Fruit fly (Drosophila melanogaster) whole organism, embryonic: ENCODE results near the gene Usp14.

Experiments used
- Atf3 ChIP-seq: fragments of 200-800 bp; sonication (Bioruptor generic); optimal IDR thresholded peaks from 3 replicates; lab custom pipeline; 2016; ENCODE audit warnings: missing biosample characterization, missing genetic modification characterization
- B-H1 ChIP-seq: fragments of 200-800 bp; sonication (Bioruptor generic); IDR thresholded peaks from 3 replicates; pipeline ENCODE4 v1.3.6; 2022; ENCODE audit warnings: missing biosample characterization, missing genetic modification characterization
- CG10366 ChIP-seq: fragments of 200-800 bp; sonication (Bioruptor generic); IDR thresholded peaks from 2 replicates; pipeline ENCODE4 v1.3.6; 2022; ENCODE audit warnings: missing biosample characterization, missing genetic modification characterization
- CG10462 ChIP-seq: fragments of 200-800 bp; sonication (Bioruptor generic); optimal IDR thresholded peaks from 2 replicates; lab custom pipeline; 2016; ENCODE audit warnings: missing biosample characterization, missing genetic modification characterization
- CG12104 ChIP-seq: fragments of 200-800 bp; sonication (Bioruptor generic); optimal IDR thresholded peaks from 3 replicates; lab custom pipeline; 2016; ENCODE audit warnings: missing biosample characterization, missing genetic modification characterization
- CG13775 ChIP-seq: fragments of 200-800 bp; sonication (Bioruptor generic); optimal IDR thresholded peaks from 3 replicates; lab custom pipeline; 2017; ENCODE audit warnings: missing biosample characterization, mild to moderate bottlenecking, missing genetic modification characterization
- CG15479 ChIP-seq: fragments of 200-800 bp; sonication (Bioruptor generic); optimal IDR thresholded peaks from 3 replicates; lab custom pipeline; 2019; ENCODE audit warnings: missing biosample characterization, mild to moderate bottlenecking, missing genetic modification characterization, moderate library complexity
- CG1603 ChIP-seq: fragments of 200-800 bp; sonication (Bioruptor generic); optimal IDR thresholded peaks from 2 replicates; lab custom pipeline; 2019; ENCODE audit warnings: missing biosample characterization, mild to moderate bottlenecking, missing genetic modification characterization, moderate library complexity
- CG2875 ChIP-seq: fragments of 200-800 bp; sonication (Bioruptor generic); optimal IDR thresholded peaks from 2 replicates; lab custom pipeline; 2017; ENCODE audit warnings: missing biosample characterization, mild to moderate bottlenecking, missing genetic modification characterization, missing genetic modification reagents
- CG3065 ChIP-seq: fragments of 200-800 bp; sonication (Bioruptor generic); optimal IDR thresholded peaks from 2 replicates; lab custom pipeline; 2016; ENCODE audit warnings: missing biosample characterization, missing genetic modification characterization
- CG3726 ChIP-seq: fragments of 200-800 bp; sonication (Bioruptor generic); IDR thresholded peaks from 3 replicates; pipeline ENCODE4, ENCODE4 v1.3.6; 2022; ENCODE audit warnings: missing biosample characterization, missing genetic modification characterization
- CG3847 ChIP-seq: fragments of 200-800 bp; sonication (Bioruptor generic); IDR thresholded peaks from 2 replicates; pipeline ENCODE4 v1.3.6; 2022; ENCODE audit warnings: missing biosample characterization, missing genetic modification characterization
- CG6683 ChIP-seq: fragments of 200-800 bp; sonication (Bioruptor generic); optimal IDR thresholded peaks from 2 replicates; lab custom pipeline; 2017; ENCODE audit warnings: missing biosample characterization, mild to moderate bottlenecking, missing genetic modification characterization, missing genetic modification reagents
- CG7786 ChIP-seq: fragments of 200-800 bp; sonication (Bioruptor generic); optimal IDR thresholded peaks from 2 replicates; lab custom pipeline; 2016; ENCODE audit warnings: missing biosample characterization, missing genetic modification characterization
- CG8944 ChIP-seq: fragments of 200-800 bp; sonication (Bioruptor generic); optimal IDR thresholded peaks from 3 replicates; lab custom pipeline; 2016; ENCODE audit warnings: missing biosample characterization, missing genetic modification characterization
- CG9876 ChIP-seq: fragments of 200-800 bp; sonication (Bioruptor generic); optimal IDR thresholded peaks from 2 replicates; lab custom pipeline; 2016; ENCODE audit warnings: missing biosample characterization, missing genetic modification characterization
- CrebB ChIP-seq: fragments of 200-800 bp; sonication (Bioruptor generic); optimal IDR thresholded peaks from 3 replicates; lab custom pipeline; 2018; ENCODE audit warnings: missing biosample characterization, mild to moderate bottlenecking, missing genetic modification characterization
- Dbx ChIP-seq: fragments of 200-800 bp; sonication (Bioruptor generic); IDR thresholded peaks from 3 replicates; pipeline ENCODE4 v1.3.6; 2022; ENCODE audit warnings: missing biosample characterization, missing genetic modification characterization
- Gug ChIP-seq: fragments of 200-800 bp; sonication (Bioruptor generic); IDR thresholded peaks from 4 replicates; pipeline ENCODE4 v1.3.6; 2022; ENCODE audit warnings: missing biosample characterization, missing genetic modification characterization
- H2.0 ChIP-seq: fragments of 200-800 bp; sonication (Bioruptor generic); IDR thresholded peaks from 2 replicates; pipeline ENCODE4 v1.3.6; 2022; ENCODE audit warnings: missing biosample characterization, missing genetic modification characterization
- HmgZ ChIP-seq: fragments of 200-800 bp; sonication (Bioruptor generic); optimal IDR thresholded peaks from 2 replicates; lab custom pipeline; 2018; ENCODE audit warnings: missing biosample characterization, mild to moderate bottlenecking, missing genetic modification characterization
- Hr39 ChIP-seq: fragments of >200 bp; optimal IDR thresholded peaks from 2 replicates; lab custom pipeline; 2017
- Kr ChIP-seq: fragments of 200-800 bp; sonication (Bioruptor generic); optimal IDR thresholded peaks from 2 replicates; lab custom pipeline; 2017; ENCODE audit warnings: missing biosample characterization, mild to moderate bottlenecking, missing genetic modification characterization
- Lhr ChIP-seq: fragments of 200-800 bp; sonication (Bioruptor generic); optimal IDR thresholded peaks from 3 replicates; lab custom pipeline; 2017; ENCODE audit warnings: mild to moderate bottlenecking, missing biosample characterization, missing genetic modification reagents, missing genetic modification characterization
- Myb ChIP-seq: fragments of 200-800 bp; sonication (Bioruptor generic); optimal IDR thresholded peaks from 2 replicates; lab custom pipeline; 2016; ENCODE audit warnings: missing biosample characterization, missing genetic modification characterization
- NFAT ChIP-seq: fragments of 200-800 bp; sonication (Bioruptor generic); IDR thresholded peaks from 2 replicates; pipeline ENCODE4 v1.3.6; 2022; ENCODE audit warnings: missing biosample characterization, missing genetic modification characterization
- Nf-YB ChIP-seq: fragments of 200-800 bp; sonication (Bioruptor generic); optimal IDR thresholded peaks from 3 replicates; lab custom pipeline; 2019; ENCODE audit warnings: missing biosample characterization, mild to moderate bottlenecking, missing genetic modification characterization, moderate library complexity
- Pdp1 ChIP-seq, 2 experiments: fragments of 200-800 bp; sonication (Bioruptor generic); optimal IDR thresholded peaks; 3 replicates each; lab custom pipeline; 2016; ENCODE audit warnings: missing biosample characterization in 2 of 2, missing genetic modification characterization in 2 of 2, mild to moderate bottlenecking in 1 of 2, moderate library complexity in 1 of 2
- Ravus ChIP-seq: fragments of 200-800 bp; sonication (Bioruptor generic); IDR thresholded peaks from 2 replicates; pipeline ENCODE4 v1.3.6; 2022; ENCODE audit warnings: missing biosample characterization, missing genetic modification characterization
- Spps ChIP-seq: fragments of 200-800 bp; sonication (Bioruptor generic); optimal IDR thresholded peaks from 2 replicates; lab custom pipeline; 2018; ENCODE audit warnings: missing biosample characterization, mild to moderate bottlenecking, missing genetic modification characterization
- Sry-β ChIP-seq: fragments of 200-800 bp; sonication (Bioruptor generic); optimal IDR thresholded peaks from 2 replicates; lab custom pipeline; 2018; ENCODE audit warnings: missing biosample characterization, mild to moderate bottlenecking, missing genetic modification characterization, moderate library complexity
- abd-A ChIP-seq: fragments of 200-800 bp; sonication (Bioruptor generic); optimal IDR thresholded peaks from 3 replicates; lab custom pipeline; 2019; ENCODE audit warnings: missing biosample characterization, mild to moderate bottlenecking, missing genetic modification characterization, moderate library complexity
- ac ChIP-seq: fragments of 200-800 bp; sonication (Bioruptor generic); optimal IDR thresholded peaks from 3 replicates; lab custom pipeline; 2017; ENCODE audit warnings: missing biosample characterization, mild to moderate bottlenecking, missing genetic modification characterization
- chm ChIP-seq: fragments of 200-800 bp; sonication (Bioruptor generic); IDR thresholded peaks from 2 replicates; pipeline ENCODE4 v1.3.6; 2022; ENCODE audit warnings: missing biosample characterization, missing genetic modification characterization
- da ChIP-seq: fragments of 200-800 bp; sonication (Bioruptor generic); optimal IDR thresholded peaks from 2 replicates; lab custom pipeline; 2016; ENCODE audit warnings: missing biosample characterization, missing genetic modification characterization
- dati ChIP-seq: fragments of 200-800 bp; sonication (Bioruptor generic); IDR thresholded peaks from 2 replicates; pipeline ENCODE4 v1.3.6; 2022; ENCODE audit warnings: missing biosample characterization, missing genetic modification characterization
- en ChIP-seq: fragments of 200-800 bp; sonication (Bioruptor generic); optimal IDR thresholded peaks from 2 replicates; lab custom pipeline; 2016; ENCODE audit warnings: missing biosample characterization, missing genetic modification characterization
- ewg ChIP-seq: fragments of 200-800 bp; sonication (Bioruptor generic); optimal IDR thresholded peaks from 3 replicates; lab custom pipeline; 2017; ENCODE audit warnings: mild to moderate bottlenecking, missing biosample characterization, missing genetic modification reagents, missing genetic modification characterization
- gt ChIP-seq: fragments of 200-800 bp; sonication (Bioruptor generic); IDR thresholded peaks from 2 replicates; pipeline ENCODE4 v1.3.6; 2022; ENCODE audit warnings: missing biosample characterization, missing genetic modification characterization
- hb ChIP-seq: fragments of 200-800 bp; sonication (Bioruptor generic); IDR thresholded peaks from 3 replicates; pipeline ENCODE4 v1.3.6; 2022; ENCODE audit warnings: missing biosample characterization, missing genetic modification characterization; ENCODE audit not compliant: partially characterized antibody
- insv ChIP-seq, 2 experiments: fragments of 200-800 bp; sonication (Bioruptor generic); optimal IDR thresholded peaks; 3 replicates each; lab custom pipeline; 2016 to 2018; ENCODE audit warnings: missing biosample characterization in 2 of 2, missing genetic modification characterization in 2 of 2
- lmd ChIP-seq: fragments of 200-800 bp; sonication (Bioruptor generic); IDR thresholded peaks from 2 replicates; pipeline ENCODE4 v1.3.6; 2022; ENCODE audit warnings: missing biosample characterization, missing genetic modification characterization
- mam ChIP-seq: fragments of 200-800 bp; sonication (Bioruptor generic); optimal IDR thresholded peaks from 3 replicates; lab custom pipeline; 2016; ENCODE audit warnings: missing biosample characterization, missing genetic modification characterization
- nerfin-1 ChIP-seq: fragments of 200-800 bp; sonication (Bioruptor generic); optimal IDR thresholded peaks from 3 replicates; lab custom pipeline; 2019; ENCODE audit warnings: missing biosample characterization, mild to moderate bottlenecking, missing genetic modification characterization, moderate library complexity
- nmo ChIP-seq: fragments of 200-800 bp; sonication (Bioruptor generic); optimal IDR thresholded peaks from 2 replicates; lab custom pipeline; 2018; ENCODE audit warnings: missing biosample characterization, mild to moderate bottlenecking, missing genetic modification characterization, moderate library complexity
- odd ChIP-seq: fragments of 200-800 bp; sonication (Bioruptor generic); optimal IDR thresholded peaks from 2 replicates; lab custom pipeline; 2017; ENCODE audit warnings: missing biosample characterization, mild to moderate bottlenecking, missing genetic modification characterization
- otp ChIP-seq: fragments of 200-800 bp; sonication (Bioruptor generic); IDR thresholded peaks from 3 replicates; pipeline ENCODE4, ENCODE4 v1.3.6; 2022; ENCODE audit warnings: missing biosample characterization, missing genetic modification characterization
- psq ChIP-seq: fragments of 200-800 bp; sonication (Bioruptor generic); optimal IDR thresholded peaks from 2 replicates; lab custom pipeline; 2017; ENCODE audit warnings: missing biosample characterization, missing genetic modification characterization
- tgo ChIP-seq: fragments of 200-800 bp; sonication (Bioruptor generic); IDR thresholded peaks from 3 replicates; pipeline ENCODE4 v1.3.6; 2022; ENCODE audit warnings: missing biosample characterization, missing genetic modification characterization
- trh ChIP-seq: fragments of 200-800 bp; sonication (Bioruptor generic); optimal IDR thresholded peaks from 2 replicates; lab custom pipeline; 2016; ENCODE audit warnings: missing biosample characterization, missing genetic modification characterization
- vnd ChIP-seq: fragments of 200-800 bp; sonication (Bioruptor generic); IDR thresholded peaks from 3 replicates; pipeline ENCODE4 v1.3.6; 2022; ENCODE audit warnings: missing biosample characterization, missing genetic modification characterization; ENCODE audit not compliant: partially characterized antibody
- wor ChIP-seq: fragments of 200-800 bp; sonication (Bioruptor generic); IDR thresholded peaks from 2 replicates; pipeline ENCODE4 v1.3.6; 2022; ENCODE audit warnings: missing biosample characterization, missing genetic modification characterization

Usp14 gene

DNA sequence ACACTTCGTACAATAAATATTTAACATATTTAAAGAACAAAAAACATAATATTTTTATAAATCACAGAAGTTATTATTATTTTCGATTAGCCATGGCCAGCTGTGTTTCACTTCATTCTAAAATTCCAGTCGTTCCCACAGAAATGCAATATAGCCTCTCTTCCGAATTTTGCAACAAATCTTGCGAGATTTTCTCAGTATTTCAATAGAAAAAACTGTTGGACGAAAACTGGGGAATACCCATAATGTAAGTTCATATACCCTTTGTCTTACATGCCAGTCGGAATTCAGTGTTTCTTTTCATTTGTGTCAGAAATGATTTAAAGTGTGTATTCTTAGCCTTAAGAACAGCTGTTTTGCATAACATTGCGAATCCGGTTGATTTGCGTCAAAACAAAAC lies 42.3 kb upstream of the Usp14 start, which contains the start of the genes CtsL4 and ClpP (continued):
- TF ChIP-seq Pdp1 (GFP tag; optimal IDR thresholded peaks at IDR 0.05; lab: Kevin White, UChicago) = peak; percentile 29 to 97
- no peak for TF ChIP-seq Spps (tag; lab: Kevin White, UChicago)
- no peak for TF ChIP-seq vnd (GFP tag; lab: Robert Waterston, UW)
- TF ChIP-seq CG9876 (GFP tag; lab: Kevin White, UChicago) = no peak
- TF ChIP-seq CG2875 (GFP tag; lab: Kevin White, UChicago) = peak; percentile 20
- peak; percentile 62 for TF ChIP-seq Lhr (GFP tag; lab: Kevin White, UChicago)
- no peak for TF ChIP-seq ac (GFP tag; lab: Kevin White, UChicago)
- TF ChIP-seq en (GFP tag; lab: Kevin White, UChicago) = no peak
- TF ChIP-seq CG7786 (GFP tag; lab: Kevin White, UChicago) = peak; percentile 11
- no peak for TF ChIP-seq NFAT
- peak; percentile 21 for TF ChIP-seq Sry-β (GFP tag; lab: Kevin White, UChicago)
- TF ChIP-seq lmd (GFP tag; lab: Robert Waterston, UW) = no peak
- no peak for TF ChIP-seq Dbx (GFP tag; lab: Robert Waterston, UW)
- no peak for TF ChIP-seq Atf3 (GFP tag; lab: Kevin White, UChicago)
- peak; percentile 20 for TF ChIP-seq CG8944 (GFP tag; lab: Kevin White, UChicago)
- no peak for TF ChIP-seq hb (GFP tag; lab: Robert Waterston, UW)
- TF ChIP-seq da (GFP tag; lab: Kevin White, UChicago) = no peak
- peak; percentile 36; the same call in 1 of the 2 replicates for TF ChIP-seq CG3847
- TF ChIP-seq nmo (GFP tag; lab: Kevin White, UChicago) = peak; percentile 64
- no peak for TF ChIP-seq CG12104 (GFP tag; lab: Kevin White, UChicago)
- TF ChIP-seq abd-A (tag; lab: Kevin White, UChicago) = no peak
- TF ChIP-seq trh (GFP tag; lab: Kevin White, UChicago) = no peak
- TF ChIP-seq dati = no peak
- TF ChIP-seq CG10366 (GFP tag; lab: Robert Waterston, UW) = peak; percentile 38; the same call in 1 of the 2 replicates
- TF ChIP-seq wor (GFP tag; lab: Robert Waterston, UW) = no peak
- no peak for TF ChIP-seq gt (GFP tag; lab: Robert Waterston, UW)
- TF ChIP-seq insv (GFP tag; optimal IDR thresholded peaks at IDR 0.05; lab: Kevin White, UChicago) = peak in 1 of 2 experiments; percentile 9
- no peak for TF ChIP-seq tgo (GFP tag; lab: Robert Waterston, UW)
- TF ChIP-seq HmgZ = peak; percentile 72
- peak; percentile 100 for TF ChIP-seq CG1603
- no peak for TF ChIP-seq CG6683
- peak; percentile 64; the same call in 1 of the 2 replicates for TF ChIP-seq chm (GFP tag; lab: Robert Waterston, UW)
- no peak for TF ChIP-seq Kr
- TF ChIP-seq CrebB (tag; lab: Kevin White, UChicago) = no peak
- no peak; the same call in 2 of the 3 replicates for TF ChIP-seq B-H1 (GFP tag; lab: Robert Waterston, UW)
- no peak for TF ChIP-seq CG3726 (GFP tag; lab: Robert Waterston, UW)
- TF ChIP-seq Gug = peak; percentile 47; the same call in 2 of the 4 replicates
- TF ChIP-seq mam = peak; percentile 47
- TF ChIP-seq ewg (GFP tag; lab: Kevin White, UChicago) = no peak
- TF ChIP-seq Ravus (GFP tag; lab: Robert Waterston, UW) = no peak
- TF ChIP-seq Hr39 (lab: Kevin White, UChicago) = no peak
- peak; percentile 15 for TF ChIP-seq Myb
- peak; percentile 51 for TF ChIP-seq Nf-YB
- TF ChIP-seq odd (GFP tag; lab: Kevin White, UChicago) = no peak
- TF ChIP-seq CG13775 (GFP tag; lab: Kevin White, UChicago) = peak; percentile 37
- peak; percentile 56 for TF ChIP-seq nerfin-1 (tag; lab: Kevin White, UChicago)
- TF ChIP-seq CG15479 (GFP tag; lab: Kevin White, UChicago) = peak; percentile 76
- TF ChIP-seq CG3065 (GFP tag; lab: Kevin White, UChicago) = no peak
- no peak for TF ChIP-seq H2.0
- no peak for TF ChIP-seq CG10462 (GFP tag; lab: Kevin White, UChicago)
- TF ChIP-seq psq (GFP tag; lab: Kevin White, UChicago) = no peak
- TF ChIP-seq otp (GFP tag; lab: Robert Waterston, UW) = no peak
